Fruit fly (Drosophila melanogaster): Measurements from ENCODE around the gene CG5984.

DNA sequence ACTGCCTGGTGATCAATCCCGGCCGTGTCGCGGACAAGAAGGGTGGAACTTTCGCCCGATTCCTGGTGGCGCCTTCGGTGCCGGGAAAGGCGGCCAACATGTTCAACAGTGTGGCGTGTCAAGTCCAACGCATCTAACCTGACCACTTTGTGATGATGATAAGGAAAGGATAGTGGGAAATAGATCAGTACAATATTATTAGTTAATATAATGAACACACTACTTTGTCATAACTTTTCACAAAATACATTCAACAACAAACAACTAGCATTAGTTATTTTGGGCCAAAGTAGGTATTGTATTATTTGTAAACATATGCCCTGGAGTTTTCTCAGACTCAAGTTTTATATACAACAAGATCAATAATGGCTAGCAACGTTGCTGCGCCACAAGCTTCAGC, 6.8 kb downstream of the CG5984 start, which contains the start of gene CG17991:
- TF ChIP-seq Mnt (GFP tag; optimal IDR thresholded peaks at IDR 0.05) (no peak), CG7045 (GFP tag; optimal IDR thresholded peaks at IDR 0.05) (no peak), kay (GFP tag; ENCODE audit: borderline replicate concordance) (no peak), CG1620 (GFP tag; optimal IDR thresholded peaks at IDR 0.05) (no peak), CG5204 (GFP tag; optimal IDR thresholded peaks at IDR 0.05) (no peak), CG11617 (GFP tag; optimal IDR thresholded peaks at IDR 0.05) (no peak), Clk (GFP tag; optimal IDR thresholded peaks at IDR 0.05) (no peak), Hr96 (GFP tag; optimal IDR thresholded peaks at IDR 0.05) (no peak), CG33017 (tag; optimal IDR thresholded peaks at IDR 0.05) (no peak), Crg-1 (GFP tag; optimal IDR thresholded peaks at IDR 0.05) (no peak), CG7101 (tag; optimal IDR thresholded peaks at IDR 0.05) (no peak), CG12768 (GFP tag; optimal IDR thresholded peaks at IDR 0.05) (no peak), cnc (optimal IDR thresholded peaks at IDR 0.05) (no peak)
